Worm (Caenorhabditis elegans) whole organism, early embryonic: Measurements from ENCODE around the gene F16B12.6.
A peak's percentile ranks its signal among the peaks of the same experiment; 100 is the strongest.

Source experiments
- B0310.2 ChIP-seq: sonication (generic microtip); optimal IDR thresholded peaks from 2 replicates; lab custom pipeline; 2016; ENCODE audit warnings: mild to moderate bottlenecking, missing genetic modification characterization, missing compliant biosample characterization
- ama-1 ChIP-seq: fragments of 150-350 bp; optimal IDR thresholded peaks from 2 replicates; lab custom pipeline; 2014
- ceh-13 ChIP-seq: fragments of 200-800 bp; sonication (Bioruptor generic); optimal IDR thresholded peaks from 2 replicates; lab custom pipeline; 2018; ENCODE audit warnings: mild to moderate bottlenecking, missing genetic modification characterization, missing compliant biosample characterization
- ets-7 ChIP-seq: sonication (generic microtip); optimal IDR thresholded peaks from 2 replicates; lab custom pipeline; 2016; ENCODE audit warnings: missing genotype, missing genetic modification characterization, missing compliant biosample characterization
- flt-1 ChIP-seq: fragments of 200-800 bp; sonication (Bioruptor generic); IDR thresholded peaks from 2 replicates; pipeline ENCODE4 v1.3.6; 2022; ENCODE audit warnings: missing genetic modification characterization, missing compliant biosample characterization
- hmg-4 ChIP-seq: fragments of 200-800 bp; sonication (Bioruptor generic); optimal IDR thresholded peaks from 2 replicates; lab custom pipeline; 2018; ENCODE audit warnings: mild to moderate bottlenecking, missing genetic modification characterization, missing compliant biosample characterization
- scrt-1 ChIP-seq: fragments of 200-800 bp; sonication (Bioruptor generic); IDR thresholded peaks from 2 replicates; pipeline ENCODE4 v1.3.6; 2022; ENCODE audit warnings: missing genetic modification characterization, missing compliant biosample characterization
- sea-1 ChIP-seq: fragments of 200-800 bp; sonication (Bioruptor generic); conservative IDR thresholded peaks from 2 replicates; pipeline ENCODE4 v1.3.6; 2022; ENCODE audit warnings: missing genetic modification characterization, missing compliant biosample characterization
- tbx-11 ChIP-seq: fragments of 200-800 bp; sonication (Bioruptor generic); IDR thresholded peaks from 2 replicates; pipeline ENCODE4 v1.3.6; 2022; ENCODE audit warnings: missing genetic modification characterization, missing compliant biosample characterization

ce11 chrX:14063830-14064229 is 38.3 kb upstream of the F16B12.6 start:
- TF ChIP-seq ama-1 (lab: Kevin White, UChicago) (no peak), ets-7 (tag; lab: Kevin White, UChicago) (peak; percentile 89), B0310.2 (peak; percentile 95), flt-1 (GFP tag; lab: Robert Waterston, UW) (peak; percentile 99), ceh-13 (GFP tag; lab: Kevin White, UChicago) (peak; percentile 90), sea-1 (GFP tag; lab: Robert Waterston, UW) (peak; percentile 98), hmg-4 (GFP tag; lab: Kevin White, UChicago) (peak; percentile 95), scrt-1 (GFP tag; lab: Robert Waterston, UW) (peak; percentile 98), tbx-11 (GFP tag; lab: Robert Waterston, UW) (peak; percentile 95)
